Fruit fly (Drosophila melanogaster): ENCODE data around the gene CG11050.

DNA sequence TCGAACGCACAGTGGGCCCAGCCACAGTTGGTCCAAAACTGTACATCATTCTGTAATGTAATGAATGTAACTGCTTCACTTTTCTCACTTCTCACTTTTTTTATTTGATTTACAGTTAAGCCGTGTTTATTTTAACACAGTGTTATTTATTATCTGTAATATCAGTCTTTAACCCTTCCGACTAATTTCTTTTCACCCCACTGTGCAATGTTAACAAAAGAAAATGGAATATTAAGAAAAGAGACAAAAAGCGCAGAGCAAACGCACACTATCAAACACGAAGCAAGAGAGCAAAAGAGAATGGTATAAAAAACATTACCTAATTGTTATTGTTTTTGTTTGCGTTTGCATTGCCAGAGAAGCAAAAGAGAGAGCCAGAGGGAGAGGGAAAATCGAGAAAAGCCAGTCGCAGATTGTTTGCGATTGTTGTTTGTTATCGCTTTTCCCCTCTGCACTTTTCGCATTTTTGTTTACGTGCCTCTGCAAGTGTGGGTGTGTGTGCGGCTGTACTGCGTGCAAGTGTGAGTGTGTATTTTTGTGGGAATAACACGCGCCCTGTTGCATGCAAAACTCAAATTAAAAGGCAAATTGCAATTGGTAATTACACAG, 36.4 kb downstream of the CG11050 start:
- TF ChIP-seq CG2199 (GFP tag; IDR thresholded peaks at IDR 0.05): peak; percentile 98
- TF ChIP-seq Fer1 (GFP tag; optimal IDR thresholded peaks at IDR 0.05): peak; percentile 98
- peak; percentile 97 for TF ChIP-seq ara (GFP tag; IDR thresholded peaks at IDR 0.05)
- TF ChIP-seq NFAT (GFP tag; IDR thresholded peaks at IDR 0.05): peak; percentile 96
- peak; percentile 97 for TF ChIP-seq lmd (GFP tag; IDR thresholded peaks at IDR 0.05)
- TF ChIP-seq nau (GFP tag; optimal IDR thresholded peaks at IDR 0.05): peak; percentile 98
- TF ChIP-seq ERR (GFP tag; optimal IDR thresholded peaks at IDR 0.05): peak; percentile 98
- TF ChIP-seq CG8765 (GFP tag; IDR thresholded peaks at IDR 0.05): peak; percentile 92
- peak; percentile 94 for TF ChIP-seq Neu2 (GFP tag; optimal IDR thresholded peaks at IDR 0.05; ENCODE audit: borderline replicate concordance)
- peak; percentile 70 for TF ChIP-seq Sry-δ (GFP tag; optimal IDR thresholded peaks at IDR 0.05)
- peak; percentile 90 for TF ChIP-seq sr (GFP tag; IDR thresholded peaks at IDR 0.05)
- peak; percentile 95 for TF ChIP-seq Dbx (GFP tag; IDR thresholded peaks at IDR 0.05)

Measured in whole organism, embryonic.